Fruit fly (Drosophila melanogaster) whole organism, pupa: Measurements from ENCODE around the gene CG7653.

Experiments used
- CG10348 ChIP-seq: fragments of 200-800 bp; sonication (Bioruptor generic); IDR thresholded peaks from 2 replicates; pipeline ENCODE4 v1.3.6; 2022; ENCODE audit warnings: missing biosample characterization, missing genetic modification characterization
- Pif1A ChIP-seq: fragments of 200-800 bp; sonication (Bioruptor generic); optimal IDR thresholded peaks from 3 replicates; lab custom pipeline; 2016; ENCODE audit warnings: missing biosample characterization, missing genetic modification characterization

DNA sequence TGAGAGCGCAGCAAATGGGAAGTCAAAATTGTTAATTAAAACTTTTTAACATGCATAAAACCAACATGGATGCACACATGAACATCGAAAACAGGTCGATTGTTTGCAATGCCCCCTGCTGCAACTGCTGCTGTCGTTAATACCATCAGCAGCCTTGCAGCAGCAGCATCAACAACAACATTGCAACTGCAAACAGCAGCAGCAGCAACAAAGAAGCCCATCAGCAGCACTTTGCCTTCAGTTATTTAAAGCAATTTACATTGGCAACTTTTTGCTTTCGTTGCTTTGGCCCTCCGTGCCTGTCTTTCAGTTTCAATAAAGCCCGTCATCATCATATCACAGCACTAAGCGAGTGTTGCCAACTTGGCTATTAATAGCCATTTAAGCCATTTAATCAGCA is 27.4 kb upstream of the CG7653 start:
- no peak for TF ChIP-seq CG10348 (GFP tag; lab: Robert Waterston, UW)
- TF ChIP-seq Pif1A (GFP tag; lab: Kevin White, UChicago), result no peak
